Fruit fly (Drosophila melanogaster): ENCODE measurements around the gene PDZ-GEF.
A peak's percentile ranks its signal among the peaks of the same experiment; 100 is the strongest.

The PDZ-GEF gene

DNA sequence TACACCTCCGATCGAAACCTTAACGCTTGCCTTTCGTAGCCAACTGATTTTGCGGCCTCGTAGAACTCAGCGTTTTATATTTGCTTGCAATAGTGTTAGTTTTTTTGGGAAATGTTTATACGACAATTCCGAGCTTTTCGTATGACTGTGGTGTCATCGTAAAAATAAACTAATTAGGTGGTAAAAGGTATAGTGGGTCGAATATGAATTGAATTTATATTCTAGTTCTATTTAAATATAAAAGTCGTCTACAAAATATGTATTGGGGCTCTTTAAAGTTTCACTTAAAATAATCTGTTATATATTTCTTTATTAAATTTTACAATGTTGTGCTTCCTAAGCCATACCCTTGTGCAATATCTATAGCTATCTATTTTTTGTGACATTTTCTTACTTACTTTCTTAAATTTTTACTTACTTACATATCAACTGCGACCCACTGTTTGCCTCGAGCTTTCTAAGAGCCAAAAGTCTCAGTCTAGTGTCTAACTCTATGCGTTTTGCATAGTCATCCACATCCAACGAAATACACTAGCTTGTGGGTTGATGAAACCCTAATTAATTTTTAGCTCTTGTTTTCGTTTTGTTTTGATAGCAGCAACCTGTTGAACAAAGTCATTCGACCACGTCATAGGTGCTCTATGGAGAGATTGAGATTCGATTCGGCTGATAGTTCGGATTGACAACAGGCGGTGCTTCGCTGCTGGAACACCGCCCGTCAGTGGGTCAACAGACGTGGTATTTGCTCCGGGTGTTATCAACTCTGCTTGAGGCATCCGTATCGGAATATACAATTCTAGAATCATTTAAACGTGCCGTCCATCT, 27.6 kb downstream of the PDZ-GEF start, which contains the start of gene CG9498 (continued):
- TF ChIP-seq CG4282 (GFP tag; optimal IDR thresholded peaks at IDR 0.05) (no peak), Sox100B (GFP tag; optimal IDR thresholded peaks at IDR 0.05) (peak; percentile 90), CG12155 (GFP tag; optimal IDR thresholded peaks at IDR 0.05) (peak; percentile 66), cad (GFP tag; optimal IDR thresholded peaks at IDR 0.05) (no peak), corto (GFP tag; optimal IDR thresholded peaks at IDR 0.05) (no peak), CG14014 (GFP tag; IDR thresholded peaks at IDR 0.05) (peak; percentile 87), CG17912 (GFP tag; optimal IDR thresholded peaks at IDR 0.05) (no peak), Blimp-1 (GFP tag; optimal IDR thresholded peaks at IDR 0.05) (peak; percentile 69), org-1 (GFP tag; optimal IDR thresholded peaks at IDR 0.05) (peak; percentile 81), ind (GFP tag; optimal IDR thresholded peaks at IDR 0.05) (peak; percentile 75), CG10267 (tag; optimal IDR thresholded peaks at IDR 0.05) (peak; percentile 78), CG8944 (GFP tag; optimal IDR thresholded peaks at IDR 0.05) (no peak), CG12219 (GFP tag; optimal IDR thresholded peaks at IDR 0.05) (peak; percentile 23), sens-2 (GFP tag; IDR thresholded peaks at IDR 0.05) (no peak), chn (GFP tag; optimal IDR thresholded peaks at IDR 0.05) (no peak), CG3995 (GFP tag; optimal IDR thresholded peaks at IDR 0.05) (peak; percentile 50), gfzf (GFP tag; optimal IDR thresholded peaks at IDR 0.05) (no peak), CG11398 (GFP tag; optimal IDR thresholded peaks at IDR 0.05) (no peak), Hr3 (GFP tag; optimal IDR thresholded peaks at IDR 0.05) (peak; percentile 71), CG11723 (GFP tag; optimal IDR thresholded peaks at IDR 0.05) (peak; percentile 44), CG1529 (GFP tag; optimal IDR thresholded peaks at IDR 0.05) (peak; percentile 7), Eip74EF (GFP tag; optimal IDR thresholded peaks at IDR 0.05) (peak in 1 of 2 experiments; percentile 69), CG6272 (GFP tag; IDR thresholded peaks at IDR 0.05) (peak; percentile 42; the same call in 1 of the 2 replicates), CG2712 (tag; optimal IDR thresholded peaks at IDR 0.05) (peak; percentile 87), Hr39 (optimal IDR thresholded peaks at IDR 0.05) (no peak), Meics (GFP tag; optimal IDR thresholded peaks at IDR 0.05) (peak; percentile 96), cas (GFP tag; IDR thresholded peaks at IDR 0.05) (peak; percentile 86), Rfx (GFP tag; IDR thresholded peaks at IDR 0.05) (peak; percentile 81), CG13624 (GFP tag; optimal IDR thresholded peaks at IDR 0.05) (no peak), CG11247 (GFP tag; IDR thresholded peaks at IDR 0.05) (no peak), B-H2 (GFP tag; optimal IDR thresholded peaks at IDR 0.05) (peak; percentile 76), Atf-2 (GFP tag; optimal IDR thresholded peaks at IDR 0.05) (no peak), tgo (GFP tag; IDR thresholded peaks at IDR 0.05) (peak; percentile 70; the same call in 2 of the 3 replicates), stwl (tag; optimal IDR thresholded peaks at IDR 0.05) (no peak), CG8290 (GFP tag; optimal IDR thresholded peaks at IDR 0.05) (peak; percentile 21), CG8290 (tag; optimal IDR thresholded peaks at IDR 0.05) (peak in 1 of 2 experiments; percentile 9), tup (GFP tag; optimal IDR thresholded peaks at IDR 0.05) (no peak), Hr78 (GFP tag; optimal IDR thresholded peaks at IDR 0.05) (no peak), Bdp1 (GFP tag; optimal IDR thresholded peaks at IDR 0.05) (no peak), CG12104 (GFP tag; optimal IDR thresholded peaks at IDR 0.05) (peak; percentile 68), Sry-δ (GFP tag; optimal IDR thresholded peaks at IDR 0.05) (no peak), wor (GFP tag; IDR thresholded peaks at IDR 0.05) (no peak), CG11696 (GFP tag; IDR thresholded peaks at IDR 0.05) (peak; percentile 64), ems (GFP tag; optimal IDR thresholded peaks at IDR 0.05) (no peak), CG5245 (GFP tag; optimal IDR thresholded peaks at IDR 0.05) (no peak), CG13287 (GFP tag; IDR thresholded peaks at IDR 0.05; ENCODE audit: partially characterized antibody) (no peak), CG3838 (GFP tag; optimal IDR thresholded peaks at IDR 0.05) (no peak), vfl (GFP tag; optimal IDR thresholded peaks at IDR 0.05) (peak; percentile 14), lmd (GFP tag; IDR thresholded peaks at IDR 0.05) (peak; percentile 72), MBD-R2 (GFP tag; IDR thresholded peaks at IDR 0.05) (peak; percentile 14; the same call in 1 of the 2 replicates), pum (GFP tag; optimal IDR thresholded peaks at IDR 0.05) (no peak)

All from whole organism, embryonic.